Worm (Caenorhabditis elegans) whole organism, L1 larva: ENCODE data around the gene crn-3.

ENCODE experiments used
- blmp-1 ChIP-seq: fragments of 150-350 bp; optimal IDR thresholded peaks from 2 replicates; lab custom pipeline; 2014; ENCODE audit warnings: missing biosample characterization, missing genetic modification characterization
- ceh-82 ChIP-seq, 3 experiments: fragments of 150-350 bp in 1 of 3; sonication (generic microtip) in 2 of 3; optimal IDR thresholded peaks; 2 replicates each; lab custom pipeline; 2014 to 2017; ENCODE audit warnings: missing biosample characterization in 3 of 3, missing genetic modification characterization in 3 of 3
- lin-15B ChIP-seq: fragments of 150-350 bp; sonication (generic microtip); optimal IDR thresholded peaks from 3 replicates; lab custom pipeline; 2014; ENCODE audit warnings: missing biosample characterization, missing genetic modification characterization
- lin-35 ChIP-seq, 2 experiments: fragments of 150-350 bp; optimal IDR thresholded peaks; 2 replicates each; lab custom pipeline; 2014; ENCODE audit warnings: missing biosample characterization in 2 of 2, missing genetic modification characterization in 2 of 2, missing genetic modification reagents in 2 of 2
- nhr-237 ChIP-seq: fragments of 150-350 bp; optimal IDR thresholded peaks from 2 replicates; lab custom pipeline; 2014; ENCODE audit warnings: missing biosample characterization, missing genetic modification characterization
- unc-86 ChIP-seq: sonication (generic microtip); optimal IDR thresholded peaks from 2 replicates; lab custom pipeline; 2016; ENCODE audit warnings: missing genetic modification characterization, missing compliant biosample characterization
- zag-1 ChIP-seq: fragments of 150-350 bp; optimal IDR thresholded peaks from 2 replicates; lab custom pipeline; 2014; ENCODE audit warnings: missing biosample characterization, missing genetic modification characterization
- ztf-11 ChIP-seq, 2 experiments: sonication (generic microtip); optimal IDR thresholded peaks; 2 replicates each; lab custom pipeline; 2016 to 2017; ENCODE audit warnings: missing genetic modification characterization in 2 of 2, missing biosample characterization in 1 of 2, missing compliant biosample characterization in 1 of 2

- TF ChIP-seq zag-1 (tag; lab: Kevin White, UChicago) = peak; percentile 63
- no peak for TF ChIP-seq lin-15B (tag; lab: Kevin White, UChicago)
- peak; percentile 96 for TF ChIP-seq unc-86 (tag; lab: Kevin White, UChicago)
- peak; percentile 81 to 88 (median 87) for TF ChIP-seq ceh-82 (tag; optimal IDR thresholded peaks at IDR 0.05; lab: Kevin White, UChicago)
- TF ChIP-seq ztf-11 (tag; optimal IDR thresholded peaks at IDR 0.05; lab: Kevin White, UChicago) = peak in 1 of 2 experiments; percentile 66
- peak; percentile 82 to 89 for TF ChIP-seq lin-35 (GFP tag; optimal IDR thresholded peaks at IDR 0.05; lab: Kevin White, UChicago)
- peak; percentile 92 for TF ChIP-seq nhr-237 (tag; lab: Kevin White, UChicago)
- TF ChIP-seq blmp-1 (tag; lab: Kevin White, UChicago) = peak; percentile 96
Measured at ce11 chrII:10551985-10552736, 35.7 kb upstream of the crn-3 start.
